Worm (Caenorhabditis elegans): ENCODE data around the gene C56G2.15.

C56G2.15 gene

ce11 chrIII:6359171-6359854 is 8.4 kb downstream of the C56G2.15 start:
- TF ChIP-seq egl-27 (tag; optimal IDR thresholded peaks at IDR 0.05) (peak; percentile 27), ama-1 (optimal IDR thresholded peaks at IDR 0.05) (peak; percentile 14), sma-9 (GFP tag; optimal IDR thresholded peaks at IDR 0.05) (peak; percentile 33), sma-9 (tag; optimal IDR thresholded peaks at IDR 0.05) (no peak), alr-1 (tag; optimal IDR thresholded peaks at IDR 0.05) (no peak), ZK546.5 (tag; optimal IDR thresholded peaks at IDR 0.05) (no peak), unc-55 (GFP tag; optimal IDR thresholded peaks at IDR 0.05) (no peak), sma-3 (GFP tag; optimal IDR thresholded peaks at IDR 0.05) (peak; percentile 2), nhr-129 (tag; optimal IDR thresholded peaks at IDR 0.05) (peak; percentile 76), F13H6.1 (tag; optimal IDR thresholded peaks at IDR 0.05) (no peak), R02D3.7 (tag; optimal IDR thresholded peaks at IDR 0.05) (no peak), ceh-16 (tag; optimal IDR thresholded peaks at IDR 0.05) (no peak), ztf-1 (GFP tag; conservative IDR thresholded peaks at IDR 0.05) (no peak), lin-11 (tag; optimal IDR thresholded peaks at IDR 0.05) (no peak), fos-1 (tag; optimal IDR thresholded peaks at IDR 0.05) (peak; percentile 43), lsy-2 (tag; optimal IDR thresholded peaks at IDR 0.05) (peak in 1 of 2 experiments; percentile 22), blmp-1 (tag; optimal IDR thresholded peaks at IDR 0.05; ENCODE audit: insufficient read depth) (peak; percentile 86), nhr-21 (tag; optimal IDR thresholded peaks at IDR 0.05) (peak; percentile 19)

- TF ChIP-seq nhr-6 (tag; optimal IDR thresholded peaks at IDR 0.05) = peak; percentile 4
- peak; percentile 77 for TF ChIP-seq ceh-16 (tag; optimal IDR thresholded peaks at IDR 0.05)
- TF ChIP-seq nhr-25 (tag; optimal IDR thresholded peaks at IDR 0.05) = peak; percentile 15
- TF ChIP-seq sma-9 (GFP tag; optimal IDR thresholded peaks at IDR 0.05) = peak; percentile 48
- TF ChIP-seq sma-9 (tag; optimal IDR thresholded peaks at IDR 0.05) = no peak
- TF ChIP-seq fos-1 (tag; optimal IDR thresholded peaks at IDR 0.05) = no peak
- TF ChIP-seq dmd-4 (tag; optimal IDR thresholded peaks at IDR 0.05) = no peak
- no peak for TF ChIP-seq blmp-1 (tag; optimal IDR thresholded peaks at IDR 0.05; ENCODE audit: insufficient read depth)
- TF ChIP-seq lsy-2 (tag; optimal IDR thresholded peaks at IDR 0.05) = no peak
- TF ChIP-seq lin-13 (GFP tag; optimal IDR thresholded peaks at IDR 0.05) = no peak
- TF ChIP-seq unc-62 (GFP tag; optimal IDR thresholded peaks at IDR 0.05) = no peak
- no peak for TF ChIP-seq ama-1 (optimal IDR thresholded peaks at IDR 0.05)
Measured at ce11 chrIII:6358704-6359103, 9.0 kb downstream of the C56G2.15 start.

- TF ChIP-seq nhr-25 (tag; optimal IDR thresholded peaks at IDR 0.05) (no peak), nhr-237 (tag; optimal IDR thresholded peaks at IDR 0.05) (no peak), nhr-21 (tag; optimal IDR thresholded peaks at IDR 0.05) (no peak), sem-4 (tag; optimal IDR thresholded peaks at IDR 0.05) (no peak), snpc-4 (tag; optimal IDR thresholded peaks at IDR 0.05) (no peak), lin-11 (tag; optimal IDR thresholded peaks at IDR 0.05) (no peak), mdl-1 (tag; optimal IDR thresholded peaks at IDR 0.05) (no peak), crh-2 (tag; optimal IDR thresholded peaks at IDR 0.05) (no peak)
Measured at ce11 chrIII:6356764-6357163, 10.9 kb downstream of the C56G2.15 start.

DNA sequence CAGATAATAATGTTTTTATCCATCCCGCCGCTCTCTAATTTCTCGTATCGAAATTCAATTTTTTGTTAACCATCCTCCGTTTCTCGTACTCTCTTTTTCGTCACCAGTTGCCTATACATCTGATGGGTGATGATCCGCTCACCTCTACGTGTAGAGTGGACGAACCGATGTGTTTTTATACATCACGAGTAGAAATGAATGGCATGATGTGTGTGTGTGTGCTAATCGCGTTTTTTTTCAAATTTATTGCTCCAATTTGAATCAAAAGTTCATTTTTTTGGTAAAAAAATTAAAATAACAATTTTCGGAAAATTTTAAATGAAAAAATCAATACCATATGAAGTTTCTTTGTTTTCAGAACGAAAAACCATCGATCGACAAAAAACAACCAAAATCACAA is 11.7 kb downstream of the C56G2.15 start:
- TF ChIP-seq nhr-129 (tag; optimal IDR thresholded peaks at IDR 0.05) = peak; percentile 19
- TF ChIP-seq sem-4 (tag; optimal IDR thresholded peaks at IDR 0.05) = no peak
- TF ChIP-seq egl-27 (tag; optimal IDR thresholded peaks at IDR 0.05) = no peak
- TF ChIP-seq dmd-4 (tag; optimal IDR thresholded peaks at IDR 0.05) = no peak
- no peak for TF ChIP-seq sma-3 (GFP tag; optimal IDR thresholded peaks at IDR 0.05)
- no peak for TF ChIP-seq peb-1 (tag; optimal IDR thresholded peaks at IDR 0.05)

DNA sequence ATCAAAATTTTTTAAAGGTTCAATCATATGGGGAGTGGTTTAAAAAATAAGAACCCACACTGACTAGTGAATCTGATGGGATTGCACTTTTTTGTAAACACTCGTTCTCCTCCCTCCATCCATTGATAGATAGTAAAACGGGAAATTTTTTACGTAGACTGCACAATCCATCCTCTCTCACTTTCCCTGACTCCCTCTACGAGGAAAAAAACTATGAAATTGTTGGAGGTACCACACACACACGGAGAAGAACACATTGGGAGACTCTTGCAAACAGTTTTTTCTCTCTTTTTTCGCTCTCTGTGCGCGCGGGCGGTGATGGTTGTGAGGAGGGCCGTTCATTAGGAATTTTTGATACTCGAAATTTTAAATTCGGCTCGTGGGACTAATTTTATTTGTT is 12.3 kb downstream of the C56G2.15 start:
- TF ChIP-seq Y55F3AM.14 (GFP tag; optimal IDR thresholded peaks at IDR 0.05) (no peak), nhr-129 (tag; optimal IDR thresholded peaks at IDR 0.05) (peak; percentile 8), unc-55 (GFP tag; optimal IDR thresholded peaks at IDR 0.05) (peak; percentile 65), alr-1 (tag; optimal IDR thresholded peaks at IDR 0.05) (no peak)

DNA sequence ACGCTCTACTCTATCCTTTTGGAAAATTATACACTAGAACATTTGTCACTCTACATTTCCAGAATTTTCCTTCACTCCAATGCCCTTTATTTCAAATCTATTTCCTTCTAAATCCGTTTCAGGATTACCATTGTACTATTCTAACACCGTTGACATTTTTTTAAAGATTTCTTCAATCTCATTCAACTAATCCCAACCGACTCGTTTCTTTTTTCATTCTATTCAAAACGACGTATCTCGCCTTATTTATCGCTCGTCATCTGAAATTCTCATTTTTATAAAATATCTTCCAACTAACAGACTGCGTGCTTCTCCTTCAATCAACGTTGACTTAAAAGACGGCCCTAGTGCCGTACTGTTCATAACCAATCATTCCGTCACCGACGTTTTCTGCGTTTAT is 14.6 kb downstream of the C56G2.15 start, which contains the start of gene akap-1:
TSS of gene akap-1 (plus strand) at position 301 of the 400 bp plus-strand sequence.
- TF ChIP-seq ama-1 (optimal IDR thresholded peaks at IDR 0.05) (no peak), crh-2 (tag; optimal IDR thresholded peaks at IDR 0.05) (no peak), lin-39 (tag; optimal IDR thresholded peaks at IDR 0.05) (no peak), C34F6.9 (tag; optimal IDR thresholded peaks at IDR 0.05) (no peak), mab-5 (tag; optimal IDR thresholded peaks at IDR 0.05) (no peak), dmd-4 (tag; optimal IDR thresholded peaks at IDR 0.05) (no peak), fos-1 (tag; optimal IDR thresholded peaks at IDR 0.05) (no peak), peb-1 (tag; optimal IDR thresholded peaks at IDR 0.05) (no peak), R02D3.7 (tag; optimal IDR thresholded peaks at IDR 0.05) (no peak), lsy-2 (tag; optimal IDR thresholded peaks at IDR 0.05) (no peak), gmeb-1 (tag; optimal IDR thresholded peaks at IDR 0.05) (no peak), blmp-1 (tag; optimal IDR thresholded peaks at IDR 0.05; ENCODE audit: insufficient read depth) (no peak), aly-2 (tag; optimal IDR thresholded peaks at IDR 0.05) (no peak), egl-27 (tag; optimal IDR thresholded peaks at IDR 0.05) (no peak), nhr-6 (tag; optimal IDR thresholded peaks at IDR 0.05) (no peak), nhr-12 (tag; optimal IDR thresholded peaks at IDR 0.05) (no peak), nhr-237 (tag; optimal IDR thresholded peaks at IDR 0.05) (no peak), elt-3 (tag; optimal IDR thresholded peaks at IDR 0.05) (no peak)
